Worm (Caenorhabditis elegans): ENCODE data around the gene str-166.

Gene str-166

DNA sequence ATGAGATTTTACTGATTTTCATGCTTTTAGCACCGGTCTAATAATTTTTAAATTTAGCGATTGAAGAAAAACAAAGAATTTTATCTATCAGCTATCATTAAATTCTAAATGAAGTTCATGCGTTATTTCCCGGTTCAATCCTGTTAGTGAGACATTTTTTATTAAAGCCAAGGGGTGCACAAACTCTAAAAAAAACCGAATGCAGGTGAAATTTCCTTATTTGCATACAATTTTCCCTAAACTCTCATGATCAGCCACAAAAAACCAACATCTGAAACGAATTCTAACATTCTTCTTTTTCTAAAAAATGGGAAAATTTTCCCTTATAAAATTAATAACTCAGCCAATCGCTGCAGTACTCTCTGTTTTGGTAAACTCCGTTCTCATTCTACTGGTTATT, 29.0 kb downstream of the str-166 start, which contains the start of gene str-156:
Gene str-156 (plus strand): TSS at position 301 of the 400 bp plus-strand sequence.
- no peak for TF ChIP-seq hlh-4 (tag; optimal IDR thresholded peaks at IDR 0.05)
- TF ChIP-seq mef-2 (tag; optimal IDR thresholded peaks at IDR 0.05): no peak
- TF ChIP-seq irx-1 (tag; optimal IDR thresholded peaks at IDR 0.05): no peak
- no peak for TF ChIP-seq ceh-63 (GFP tag; optimal IDR thresholded peaks at IDR 0.05)
- TF ChIP-seq tlp-1 (tag; optimal IDR thresholded peaks at IDR 0.05): no peak
- no peak for TF ChIP-seq lin-35 (GFP tag; optimal IDR thresholded peaks at IDR 0.05)
- TF ChIP-seq nhr-28 (tag; optimal IDR thresholded peaks at IDR 0.05): no peak
- no peak for TF ChIP-seq nhr-77 (tag; optimal IDR thresholded peaks at IDR 0.05)
- no peak for TF ChIP-seq nhr-90 (tag; optimal IDR thresholded peaks at IDR 0.05; ENCODE audit: poor library complexity)
- no peak for TF ChIP-seq pqm-1 (tag; optimal IDR thresholded peaks at IDR 0.05)
- no peak for TF ChIP-seq ces-1 (GFP tag; optimal IDR thresholded peaks at IDR 0.05)
- TF ChIP-seq nhr-84 (tag; optimal IDR thresholded peaks at IDR 0.05): no peak

DNA sequence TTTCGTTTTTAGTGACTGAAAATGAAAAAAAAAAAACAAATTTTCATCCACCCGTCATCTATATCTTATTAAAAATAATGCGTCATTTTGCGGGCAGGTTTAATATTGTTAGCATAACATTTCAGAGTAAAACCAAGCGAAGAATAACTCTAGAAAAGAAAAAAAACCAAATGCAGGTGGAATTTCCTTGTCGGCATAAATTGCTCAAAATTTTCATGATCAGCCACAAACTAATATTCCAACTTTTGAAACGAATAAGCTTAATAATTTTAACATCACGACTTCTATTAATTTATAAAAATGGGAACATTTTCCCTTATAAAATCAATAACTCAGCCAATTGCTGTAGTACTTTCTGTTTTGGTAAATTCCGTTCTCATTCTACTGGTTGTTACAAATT, 31.6 kb downstream of the str-166 start, which contains the start of gene str-155:
Gene str-155 (plus strand): TSS at position 301 of the 400 bp plus-strand sequence.
- no peak for TF ChIP-seq sptf-1 (tag; optimal IDR thresholded peaks at IDR 0.05)
- no peak for TF ChIP-seq snu-23 (GFP tag; optimal IDR thresholded peaks at IDR 0.05)
- no peak for TF ChIP-seq mdl-1 (tag; optimal IDR thresholded peaks at IDR 0.05)
- TF ChIP-seq ces-1 (GFP tag; optimal IDR thresholded peaks at IDR 0.05): no peak
- no peak for TF ChIP-seq nhr-19 (GFP tag; conservative IDR thresholded peaks at IDR 0.05)
- TF ChIP-seq fos-1 (tag; optimal IDR thresholded peaks at IDR 0.05): no peak
- TF ChIP-seq ceh-63 (GFP tag; optimal IDR thresholded peaks at IDR 0.05): no peak
- no peak for TF ChIP-seq lir-3 (tag; optimal IDR thresholded peaks at IDR 0.05; ENCODE audit: poor library complexity)
- no peak for TF ChIP-seq nhr-11 (tag; optimal IDR thresholded peaks at IDR 0.05)
- TF ChIP-seq unc-62 (GFP tag; optimal IDR thresholded peaks at IDR 0.05): no peak
- TF ChIP-seq hpl-2 (GFP tag; optimal IDR thresholded peaks at IDR 0.05): no peak
- TF ChIP-seq lin-35 (GFP tag; optimal IDR thresholded peaks at IDR 0.05): no peak
- no peak for TF ChIP-seq nhr-77 (tag; optimal IDR thresholded peaks at IDR 0.05)
- no peak for TF ChIP-seq rnt-1 (tag; optimal IDR thresholded peaks at IDR 0.05)
- TF ChIP-seq irx-1 (tag; optimal IDR thresholded peaks at IDR 0.05): no peak

DNA sequence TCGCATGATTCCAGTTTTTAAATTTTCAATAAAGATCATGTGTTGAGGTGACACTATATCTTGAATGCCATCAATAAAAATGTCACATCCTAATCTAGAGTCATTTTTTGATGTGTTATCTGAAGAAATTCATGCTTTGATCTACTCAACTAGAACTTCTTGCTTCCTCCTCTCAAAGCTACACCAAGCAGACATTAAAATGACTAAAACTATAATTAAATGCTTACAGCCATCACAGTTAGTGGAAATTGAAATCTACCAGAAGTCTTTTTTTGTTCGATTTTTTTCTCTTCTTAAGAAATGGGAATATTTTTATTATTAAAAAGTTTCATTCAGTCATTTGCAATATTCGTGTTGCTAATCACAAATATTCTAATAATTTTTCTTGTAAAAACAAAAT, 33.7 kb downstream of the str-166 start, which contains the start of gene str-158:
Gene str-158 (plus strand): TSS at position 301 of the 400 bp plus-strand sequence.
- no peak for TF ChIP-seq mdl-1 (tag; optimal IDR thresholded peaks at IDR 0.05)
- no peak for TF ChIP-seq ets-5 (GFP tag; IDR thresholded peaks at IDR 0.05)
- TF ChIP-seq unc-30 (tag; optimal IDR thresholded peaks at IDR 0.05): no peak
- no peak for TF ChIP-seq C04F5.9 (tag; optimal IDR thresholded peaks at IDR 0.05)
- TF ChIP-seq nhr-90 (tag; optimal IDR thresholded peaks at IDR 0.05; ENCODE audit: poor library complexity): no peak
- no peak for TF ChIP-seq lsy-2 (tag; optimal IDR thresholded peaks at IDR 0.05)
- no peak for TF ChIP-seq egl-13 (tag; optimal IDR thresholded peaks at IDR 0.05)
- TF ChIP-seq unc-62 (GFP tag; optimal IDR thresholded peaks at IDR 0.05): no peak
- no peak for TF ChIP-seq ceh-88 (GFP tag; IDR thresholded peaks at IDR 0.05)
- TF ChIP-seq C16A3.4 (tag; optimal IDR thresholded peaks at IDR 0.05): no peak
- no peak for TF ChIP-seq lin-14 (GFP tag; optimal IDR thresholded peaks at IDR 0.05)
- TF ChIP-seq swsn-7 (tag; optimal IDR thresholded peaks at IDR 0.05): no peak
- TF ChIP-seq elt-3 (tag; optimal IDR thresholded peaks at IDR 0.05): no peak
- TF ChIP-seq ceh-8 (GFP tag; optimal IDR thresholded peaks at IDR 0.05): no peak
- no peak for TF ChIP-seq nhr-77 (tag; optimal IDR thresholded peaks at IDR 0.05)
- no peak for TF ChIP-seq jun-1 (tag; optimal IDR thresholded peaks at IDR 0.05)
- TF ChIP-seq sptf-1 (tag; optimal IDR thresholded peaks at IDR 0.05): no peak
- TF ChIP-seq hlh-17 (GFP tag; optimal IDR thresholded peaks at IDR 0.05; ENCODE audit: borderline replicate concordance): no peak
- no peak for TF ChIP-seq lin-39 (tag; optimal IDR thresholded peaks at IDR 0.05)

DNA sequence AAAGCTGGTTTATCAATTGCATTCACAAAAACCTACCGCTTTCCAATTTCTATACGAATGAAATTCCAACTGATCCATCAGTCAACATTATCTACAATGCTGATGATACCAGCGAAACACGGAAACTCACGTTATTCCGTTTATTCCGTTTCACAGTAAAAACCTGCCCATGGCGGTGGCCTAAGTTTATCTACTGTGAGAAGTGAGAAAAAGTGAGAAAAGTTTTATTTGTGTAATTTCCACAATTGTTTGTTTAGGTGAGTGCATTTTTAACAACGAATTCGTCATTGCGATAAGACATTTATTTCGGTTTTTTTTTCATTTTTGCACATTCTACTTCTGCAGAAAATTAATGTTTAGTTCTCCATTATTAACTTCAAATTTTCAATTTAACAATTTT, 46.0 kb downstream of the str-166 start, which contains the start of gene Y9C9A.8:
Gene Y9C9A.8 (plus strand): TSS at position 301 of the 400 bp plus-strand sequence.
- TF ChIP-seq tlp-1 (tag; optimal IDR thresholded peaks at IDR 0.05): no peak
- no peak for TF ChIP-seq pag-3 (tag; optimal IDR thresholded peaks at IDR 0.05; ENCODE audit: borderline replicate concordance, insufficient read depth)
- TF ChIP-seq C16A3.4 (tag; optimal IDR thresholded peaks at IDR 0.05): no peak
- no peak for TF ChIP-seq fkh-8 (tag; optimal IDR thresholded peaks at IDR 0.05)
- no peak for TF ChIP-seq unc-130 (tag; optimal IDR thresholded peaks at IDR 0.05)
- no peak for TF ChIP-seq fos-1 (tag; optimal IDR thresholded peaks at IDR 0.05)
- no peak for TF ChIP-seq aly-2 (tag; optimal IDR thresholded peaks at IDR 0.05)
- TF ChIP-seq nhr-19 (GFP tag; conservative IDR thresholded peaks at IDR 0.05): no peak
- TF ChIP-seq nhr-20 (tag; optimal IDR thresholded peaks at IDR 0.05): no peak
- no peak for TF ChIP-seq nhr-85 (tag)
- no peak for TF ChIP-seq zag-1 (tag; optimal IDR thresholded peaks at IDR 0.05)
- no peak for TF ChIP-seq hlh-4 (tag; optimal IDR thresholded peaks at IDR 0.05)
- TF ChIP-seq elt-3 (tag; optimal IDR thresholded peaks at IDR 0.05): no peak
- TF ChIP-seq mef-2 (tag; optimal IDR thresholded peaks at IDR 0.05): no peak
